Worm (Caenorhabditis elegans) whole organism, L4/young adult: ENCODE results near the gene ZK945.4.

Source experiments
- W03F9.2 ChIP-seq: fragments of 150-350 bp; optimal IDR thresholded peaks from 2 replicates; lab custom pipeline; 2014; ENCODE audit warnings: missing biosample characterization, missing genetic modification characterization
- him-1 ChIP-seq: sonication (generic microtip); optimal IDR thresholded peaks from 2 replicates; lab custom pipeline; 2016; ENCODE audit warnings: missing genotype, missing genetic modification reagents, missing genetic modification characterization, missing compliant biosample characterization

DNA sequence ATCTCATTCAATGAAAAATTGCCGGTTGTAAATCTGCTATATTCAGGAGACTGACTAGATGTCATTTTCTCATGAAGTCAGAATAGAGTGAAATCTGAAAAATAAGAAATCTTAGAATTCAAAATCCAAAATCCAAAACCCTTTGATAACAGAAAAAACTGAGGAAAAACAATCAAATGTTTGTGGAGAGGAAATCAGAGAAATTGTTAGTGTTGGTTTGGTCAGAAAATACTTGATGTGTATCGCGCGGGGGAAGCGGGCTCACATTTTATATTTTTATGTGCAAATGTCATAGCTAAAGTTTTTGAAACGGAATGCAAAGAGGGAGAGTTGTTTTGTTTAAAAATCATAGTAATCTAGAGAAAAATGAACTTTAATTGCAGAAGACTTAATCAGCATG lies 26.3 kb upstream of the ZK945.4 start, which contains the start of gene F27E5.5:
- no peak for TF ChIP-seq him-1 (tag; lab: Kevin White, UChicago)
- no peak for TF ChIP-seq W03F9.2 (tag; lab: Kevin White, UChicago)
